Worm (Caenorhabditis elegans) whole organism, young adult: ENCODE data around the gene C31C9.9.

Experiments
- B0336.3 ChIP-seq: fragments of 200-800 bp; sonication (Bioruptor generic); IDR thresholded peaks from 2 replicates; pipeline ENCODE4 v1.3.6; 2022; ENCODE audit warnings: missing genetic modification characterization, missing compliant biosample characterization
- D2030.7 ChIP-seq: fragments of 200-800 bp; sonication (Bioruptor generic); IDR thresholded peaks from 2 replicates; pipeline ENCODE4 v1.3.6; 2022; ENCODE audit warnings: missing genetic modification reagents, missing genetic modification characterization, missing compliant biosample characterization
- F33H1.4 ChIP-seq: fragments of 200-800 bp; sonication (Bioruptor generic); IDR thresholded peaks from 2 replicates; pipeline ENCODE4 v1.3.6; 2022; ENCODE audit warnings: missing genetic modification reagents, missing genetic modification characterization, missing compliant biosample characterization
- F49E8.2 ChIP-seq: sonication (generic microtip); optimal IDR thresholded peaks from 3 replicates; lab custom pipeline; 2017; ENCODE audit warnings: missing genetic modification characterization, mild to moderate bottlenecking, missing compliant biosample characterization, antibody characterized with exemption, moderate library complexity; ENCODE audit not compliant: insufficient read depth
- F55B11.4 ChIP-seq: sonication (generic microtip); optimal IDR thresholded peaks from 2 replicates; lab custom pipeline; 2016; ENCODE audit warnings: missing compliant biosample characterization, missing genetic modification characterization, borderline replicate concordance; ENCODE audit not compliant: insufficient read depth
- K11D2.4 ChIP-seq: fragments of 200-800 bp; sonication (Bioruptor generic); IDR thresholded peaks from 2 replicates; pipeline ENCODE4 v1.3.6; 2022; ENCODE audit warnings: missing genetic modification reagents, missing genetic modification characterization, missing compliant biosample characterization
- T26A5.8 ChIP-seq: sonication (generic microtip); optimal IDR thresholded peaks from 2 replicates; lab custom pipeline; 2016; ENCODE audit warnings: missing genetic modification characterization, missing compliant biosample characterization
- Y53F4B.3 ChIP-seq: fragments of 200-800 bp; sonication (Bioruptor generic); IDR thresholded peaks from 2 replicates; pipeline ENCODE4 v1.3.6; 2022; ENCODE audit warnings: missing genetic modification reagents, missing genetic modification characterization, missing compliant biosample characterization
- aptf-3 ChIP-seq: fragments of 200-800 bp; sonication (Bioruptor generic); IDR thresholded peaks from 2 replicates; pipeline ENCODE4 v1.3.6; 2022; ENCODE audit warnings: missing genetic modification characterization, missing compliant biosample characterization
- bed-1 ChIP-seq: fragments of 200-800 bp; sonication (Bioruptor generic); IDR thresholded peaks from 2 replicates; pipeline ENCODE4 v1.3.6; 2022; ENCODE audit warnings: missing genetic modification reagents, missing genetic modification characterization, missing compliant biosample characterization
- ceh-27 ChIP-seq: fragments of 200-800 bp; sonication (Bioruptor generic); optimal IDR thresholded peaks from 2 replicates; lab custom pipeline; 2018; ENCODE audit warnings: mild to moderate bottlenecking, missing genetic modification characterization, moderate library complexity, missing compliant biosample characterization
- die-1 ChIP-seq: sonication (generic microtip); optimal IDR thresholded peaks from 2 replicates; lab custom pipeline; 2016; ENCODE audit warnings: missing genotype, mild to moderate bottlenecking, missing genetic modification characterization, missing compliant biosample characterization
- dox-1 ChIP-seq: fragments of 200-800 bp; sonication (Bioruptor generic); IDR thresholded peaks from 2 replicates; pipeline ENCODE4 v1.3.6; 2022; ENCODE audit warnings: missing genetic modification reagents, missing genetic modification characterization, missing compliant biosample characterization
- ekl-4 ChIP-seq: fragments of 200-800 bp; sonication (Bioruptor generic); IDR thresholded peaks from 2 replicates; pipeline ENCODE4 v1.3.6; 2022; ENCODE audit warnings: missing genetic modification reagents, missing genetic modification characterization, missing compliant biosample characterization
- fkh-3 ChIP-seq: sonication (generic microtip); optimal IDR thresholded peaks from 2 replicates; lab custom pipeline; 2016; ENCODE audit warnings: mild to moderate bottlenecking, missing genetic modification characterization, missing compliant biosample characterization
- hmg-1.2 ChIP-seq: fragments of 200-800 bp; sonication (Bioruptor generic); IDR thresholded peaks from 2 replicates; pipeline ENCODE4 v1.3.6; 2022; ENCODE audit warnings: missing genetic modification reagents, missing genetic modification characterization, missing compliant biosample characterization
- let-526 ChIP-seq: fragments of 200-800 bp; sonication (Bioruptor generic); IDR thresholded peaks from 2 replicates; pipeline ENCODE4 v1.3.6; 2022; ENCODE audit warnings: missing genetic modification reagents, missing genetic modification characterization, missing compliant biosample characterization
- lin-26 ChIP-seq: fragments of 200-800 bp; sonication (Bioruptor generic); IDR thresholded peaks from 2 replicates; pipeline ENCODE4 v1.3.6; 2022; ENCODE audit warnings: missing genetic modification reagents, missing genetic modification characterization, missing compliant biosample characterization
- lin-35 ChIP-seq, 3 experiments: fragments of 150-350 bp in 2 of 3; sonication (generic microtip) in 1 of 3; optimal IDR thresholded peaks; 2 replicates each; lab custom pipeline; 2014 to 2018; ENCODE audit warnings: missing biosample characterization in 3 of 3, missing genetic modification characterization in 3 of 3, missing genetic modification reagents in 3 of 3
- lin-40 ChIP-seq: sonication (generic microtip); optimal IDR thresholded peaks from 2 replicates; lab custom pipeline; 2016; ENCODE audit warnings: missing genetic modification characterization, mild to moderate bottlenecking, missing compliant biosample characterization, missing genotype, missing genetic modification reagents
- lsl-1 ChIP-seq: fragments of 200-800 bp; sonication (Bioruptor generic); optimal IDR thresholded peaks from 2 replicates; lab custom pipeline; 2018; ENCODE audit warnings: mild to moderate bottlenecking, missing genetic modification characterization, moderate library complexity, missing compliant biosample characterization
- madf-6 ChIP-seq: fragments of 200-800 bp; sonication (Bioruptor generic); IDR thresholded peaks from 2 replicates; pipeline ENCODE4 v1.3.6; 2022; ENCODE audit warnings: missing genetic modification reagents, missing genetic modification characterization, missing compliant biosample characterization
- madf-8 ChIP-seq: fragments of 200-800 bp; sonication (Bioruptor generic); conservative IDR thresholded peaks from 2 replicates; pipeline ENCODE4 v1.3.6; 2022; ENCODE audit warnings: missing genetic modification reagents, missing genetic modification characterization, missing compliant biosample characterization
- mel-28 ChIP-seq: sonication (generic microtip); optimal IDR thresholded peaks from 2 replicates; lab custom pipeline; 2016; ENCODE audit warnings: borderline replicate concordance, mild to moderate bottlenecking, missing genetic modification characterization, missing compliant biosample characterization
- mxl-1 ChIP-seq: sonication (generic microtip); optimal IDR thresholded peaks from 2 replicates; lab custom pipeline; 2016; ENCODE audit warnings: missing genetic modification characterization, missing compliant biosample characterization
- nfyb-1 ChIP-seq: fragments of 200-800 bp; sonication (Bioruptor generic); IDR thresholded peaks from 2 replicates; pipeline ENCODE4 v1.3.6; 2022; ENCODE audit warnings: missing genetic modification reagents, missing genetic modification characterization, missing compliant biosample characterization
- nhr-120 ChIP-seq: fragments of 200-800 bp; sonication (Bioruptor generic); IDR thresholded peaks from 2 replicates; pipeline ENCODE4 v1.3.6; 2022; ENCODE audit warnings: missing genetic modification characterization, missing compliant biosample characterization
- nhr-80 ChIP-seq: sonication (generic microtip); optimal IDR thresholded peaks from 2 replicates; lab custom pipeline; 2016; ENCODE audit warnings: missing genetic modification characterization, missing compliant biosample characterization
- nhr-90 ChIP-seq: sonication (generic microtip); optimal IDR thresholded peaks from 2 replicates; lab custom pipeline; 2016; ENCODE audit warnings: missing genotype, mild to moderate bottlenecking, missing genetic modification characterization, missing compliant biosample characterization
- rcor-1 ChIP-seq: fragments of 200-800 bp; sonication (Bioruptor generic); IDR thresholded peaks from 2 replicates; pipeline ENCODE4 v1.3.6; 2022; ENCODE audit warnings: missing genetic modification reagents, missing genetic modification characterization, missing compliant biosample characterization
- repo-1 ChIP-seq: sonication (generic microtip); optimal IDR thresholded peaks from 2 replicates; lab custom pipeline; 2017; ENCODE audit warnings: mild to moderate bottlenecking, missing genetic modification characterization, missing compliant biosample characterization
- sdz-38 ChIP-seq: sonication (generic microtip); optimal IDR thresholded peaks from 2 replicates; lab custom pipeline; 2016; ENCODE audit warnings: missing genotype, missing genetic modification characterization, missing compliant biosample characterization
- sea-2 ChIP-seq: fragments of 200-800 bp; sonication (Bioruptor generic); IDR thresholded peaks from 2 replicates; pipeline ENCODE4 v1.3.6; 2022; ENCODE audit warnings: missing genetic modification characterization, missing compliant biosample characterization
- snpc-1.3 ChIP-seq: sonication (generic microtip); optimal IDR thresholded peaks from 2 replicates; lab custom pipeline; 2017; ENCODE audit warnings: missing genetic modification characterization, mild to moderate bottlenecking, missing compliant biosample characterization, antibody characterized with exemption, moderate library complexity, missing genotype, missing genetic modification reagents; ENCODE audit not compliant: insufficient read depth
- snpc-3.4 ChIP-seq: sonication (generic microtip); optimal IDR thresholded peaks from 2 replicates; lab custom pipeline; 2017; ENCODE audit warnings: missing genetic modification characterization, mild to moderate bottlenecking, missing compliant biosample characterization, antibody characterized with exemption, moderate library complexity, missing genotype, missing genetic modification reagents
- snpc-4 ChIP-seq, 5 experiments: fragments of 150-350 bp in 1 of 5; sonication (generic microtip) in 4 of 5; optimal IDR thresholded peaks; 2 replicates each; lab custom pipeline; 2014 to 2018; ENCODE audit warnings: missing genetic modification characterization in 5 of 5, missing biosample characterization in 3 of 5, antibody characterized with exemption in 2 of 5, mild to moderate bottlenecking in 2 of 5, missing compliant biosample characterization in 2 of 5, missing genotype in 2 of 5, moderate library complexity in 2 of 5, missing genetic modification reagents in 1 of 5
- somi-1 ChIP-seq: fragments of 200-800 bp; sonication (Bioruptor generic); optimal IDR thresholded peaks from 2 replicates; lab custom pipeline; 2018; ENCODE audit warnings: mild to moderate bottlenecking, missing genetic modification characterization, missing compliant biosample characterization
- sptf-2 ChIP-seq: fragments of 200-800 bp; sonication (Bioruptor generic); optimal IDR thresholded peaks from 2 replicates; lab custom pipeline; 2018; ENCODE audit warnings: mild to moderate bottlenecking, missing genetic modification characterization, missing compliant biosample characterization
- tbp1 ChIP-seq: fragments of 200-800 bp; sonication (Bioruptor generic); optimal IDR thresholded peaks from 2 replicates; lab custom pipeline; 2018; ENCODE audit warnings: mild to moderate bottlenecking, missing genetic modification characterization, missing compliant biosample characterization
- tbx-9 ChIP-seq: sonication (generic microtip); optimal IDR thresholded peaks from 2 replicates; lab custom pipeline; 2016; ENCODE audit warnings: borderline replicate concordance, missing genetic modification characterization, inconsistent platforms, missing compliant biosample characterization
- zfh-2 ChIP-seq: fragments of 200-800 bp; sonication (Bioruptor generic); conservative IDR thresholded peaks from 2 replicates; pipeline ENCODE4 v1.3.6; 2022; ENCODE audit warnings: missing genetic modification reagents, missing genetic modification characterization, missing compliant biosample characterization
- ztf-26 ChIP-seq: sonication (generic microtip); optimal IDR thresholded peaks from 2 replicates; lab custom pipeline; 2017; ENCODE audit warnings: missing genetic modification characterization, missing compliant biosample characterization

C31C9.9 gene

ce11 chrII:13679775-13680320 is 25.0 kb downstream of the C31C9.9 start:
- TF ChIP-seq lin-40 (tag; lab: Kevin White, UChicago) (peak; percentile 33), snpc-3.4 (tag; lab: Kevin White, UChicago) (no peak), ztf-26 (tag; lab: Kevin White, UChicago) (peak; percentile 24)

ce11 chrII:13681063-13681462 is 26.2 kb downstream of the C31C9.9 start:
- TF ChIP-seq nhr-80 (no peak), somi-1 (GFP tag; lab: Kevin White, UChicago) (peak; percentile 21), lin-26 (GFP tag; lab: Robert Waterston, UW) (0 out of 2 replicates have a peak, but pooled peaks have one; percentile 41), B0336.3 (no peak), Y53F4B.3 (no peak), lin-40 (tag; lab: Kevin White, UChicago) (peak; percentile 49), repo-1 (no peak), lin-35 (GFP tag; optimal IDR thresholded peaks at IDR 0.05; lab: Kevin White, UChicago) (no peak), tbx-9 (no peak), die-1 (tag; lab: Kevin White, UChicago) (no peak), F33H1.4 (GFP tag; lab: Robert Waterston, UW) (no peak), snpc-1.3 (tag; lab: Kevin White, UChicago) (no peak), K11D2.4 (GFP tag; lab: Robert Waterston, UW) (no peak), ceh-27 (GFP tag; lab: Kevin White, UChicago) (peak; percentile 7), ztf-26 (tag; lab: Kevin White, UChicago) (peak; percentile 40), tbp1 (GFP tag; lab: Kevin White, UChicago) (no peak), fkh-3 (tag; lab: Kevin White, UChicago) (no peak)

DNA sequence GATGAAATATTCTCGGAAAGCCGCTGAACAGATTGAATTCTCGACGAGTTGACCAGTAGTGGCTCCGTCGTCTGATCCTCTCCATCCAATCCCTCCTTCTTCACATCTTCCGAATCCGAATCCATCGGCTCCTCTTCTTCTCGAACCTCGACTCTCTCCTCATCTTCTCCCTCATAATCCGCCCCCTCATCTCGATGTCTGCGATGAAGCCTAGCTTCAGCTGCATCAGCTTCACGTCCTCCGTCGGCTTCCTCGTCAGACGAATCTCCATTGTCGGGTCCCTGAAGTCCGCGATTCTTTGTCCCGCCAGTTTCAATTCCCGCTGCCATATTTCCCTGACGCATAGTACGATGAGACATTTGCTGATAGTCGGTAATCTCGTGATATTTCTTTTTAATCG is 30.8 kb downstream of the C31C9.9 start:
- TF ChIP-seq aptf-3 (GFP tag; lab: Robert Waterston, UW) (no peak), mel-28 (tag; lab: Kevin White, UChicago) (no peak), F49E8.2 (tag; lab: Kevin White, UChicago) (no peak), sptf-2 (no peak), zfh-2 (GFP tag; lab: Robert Waterston, UW) (peak; percentile 62), nhr-90 (tag; lab: Kevin White, UChicago) (no peak), mxl-1 (no peak)

- TF ChIP-seq nhr-80 (no peak), snpc-4 (GFP tag; optimal IDR thresholded peaks at IDR 0.05; lab: Kevin White, UChicago) (no peak), snpc-4 (tag; optimal IDR thresholded peaks at IDR 0.05; lab: Kevin White, UChicago) (peak in 1 of 4 experiments; percentile 8), hmg-1.2 (GFP tag; lab: Robert Waterston, UW) (no peak), mel-28 (tag; lab: Kevin White, UChicago) (no peak), lsl-1 (peak; percentile 36), K11D2.4 (GFP tag; lab: Robert Waterston, UW) (no peak), D2030.7 (GFP tag; lab: Robert Waterston, UW) (no peak), let-526 (GFP tag; lab: Robert Waterston, UW) (no peak), nhr-120 (GFP tag; lab: Robert Waterston, UW) (no peak), sea-2 (no peak), F55B11.4 (tag; lab: Kevin White, UChicago) (no peak), madf-6 (GFP tag; lab: Robert Waterston, UW) (peak; percentile 57; the same call in 1 of the 2 replicates), dox-1 (GFP tag; lab: Robert Waterston, UW) (no peak), ekl-4 (GFP tag; lab: Robert Waterston, UW) (no peak), F33H1.4 (GFP tag; lab: Robert Waterston, UW) (no peak; the same call in 1 of the 2 replicates), rcor-1 (GFP tag; lab: Robert Waterston, UW) (no peak), bed-1 (GFP tag; lab: Robert Waterston, UW) (no peak), snpc-1.3 (tag; lab: Kevin White, UChicago) (no peak), T26A5.8 (no peak), nfyb-1 (GFP tag; lab: Robert Waterston, UW) (no peak), madf-8 (peak; percentile 18; the same call in 1 of the 2 replicates), sdz-38 (tag; lab: Kevin White, UChicago) (no peak)
Observed at ce11 chrII:13694712-13695111, 39.9 kb downstream of the C31C9.9 start, which contains the start of gene rpoa-1. Gene rpoa-1 (minus strand): TSS chrII:13694795.
